Worm (Caenorhabditis elegans) whole organism, L3 larva: ENCODE results near the gene spe-49.

Experiments used
- aly-2 ChIP-seq: fragments of 150-350 bp; optimal IDR thresholded peaks from 2 replicates; lab custom pipeline; 2014; ENCODE audit warnings: missing biosample characterization, missing genetic modification characterization
- elt-1 ChIP-seq: fragments of 150-350 bp; optimal IDR thresholded peaks from 2 replicates; lab custom pipeline; 2014; ENCODE audit warnings: missing biosample characterization, missing genetic modification characterization
- elt-2 ChIP-seq: sonication (generic microtip); optimal IDR thresholded peaks from 2 replicates; lab custom pipeline; 2016; ENCODE audit warnings: missing genetic modification reagents, mild to moderate bottlenecking, missing genetic modification characterization, missing compliant biosample characterization
- fkh-10 ChIP-seq: sonication (generic microtip); optimal IDR thresholded peaks from 2 replicates; lab custom pipeline; 2017; ENCODE audit warnings: missing biosample characterization, missing genetic modification reagents, missing genetic modification characterization
- lin-15B ChIP-seq: fragments of 150-350 bp; optimal IDR thresholded peaks from 2 replicates; lab custom pipeline; 2014; ENCODE audit warnings: missing biosample characterization, missing genetic modification characterization
- unc-62 ChIP-seq: fragments of 150-350 bp; sonication (generic microtip); optimal IDR thresholded peaks from 4 replicates; lab custom pipeline; 2014; ENCODE audit warnings: missing biosample characterization, missing genetic modification reagents, missing genetic modification characterization
- zag-1 ChIP-seq: fragments of 150-350 bp; optimal IDR thresholded peaks from 2 replicates; lab custom pipeline; 2014; ENCODE audit warnings: missing biosample characterization, missing genetic modification characterization

DNA sequence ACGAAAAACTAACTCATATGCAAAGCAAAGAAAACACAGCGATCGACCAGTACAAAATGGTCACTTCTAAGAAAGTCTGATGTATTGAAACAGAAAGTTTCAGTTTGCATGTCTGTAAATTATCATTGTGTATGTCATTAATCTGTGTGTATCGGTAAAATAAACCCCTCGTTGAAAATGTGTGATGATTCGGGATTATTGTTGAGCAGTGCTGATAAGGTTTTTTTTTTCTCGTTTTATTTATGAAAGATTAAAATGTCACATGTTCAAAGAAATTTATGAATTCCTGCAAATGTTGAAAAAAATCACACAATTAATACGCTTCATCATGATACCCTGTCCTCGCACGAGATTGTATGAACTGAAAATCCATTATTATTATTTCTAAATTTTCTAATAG lies 1.1 kb upstream of the spe-49 start:
- TF ChIP-seq aly-2 (no peak), fkh-10 (GFP tag; lab: Kevin White, UChicago) (no peak), elt-2 (tag; lab: Kevin White, UChicago) (peak; percentile 64), lin-15B (no peak), zag-1 (tag; lab: Kevin White, UChicago) (no peak), unc-62 (no peak), elt-1 (tag; lab: Kevin White, UChicago) (no peak)
